Worm (Caenorhabditis elegans): ENCODE results near the gene Y38F1A.1.

ce11 chrII:12980212-12980611 lies 25.6 kb upstream of the Y38F1A.1 start, which contains the start of gene cyd-1:
- TF ChIP-seq T22C8.4 (GFP tag; IDR thresholded peaks at IDR 0.05) (no peak), klf-2 (GFP tag; conservative IDR thresholded peaks at IDR 0.05) (no peak), med-1 (GFP tag; optimal IDR thresholded peaks at IDR 0.05; ENCODE audit: insufficient read depth) (no peak), flt-1 (GFP tag; IDR thresholded peaks at IDR 0.05) (no peak), ztf-29 (GFP tag; IDR thresholded peaks at IDR 0.05) (no peak), tab-1 (GFP tag; IDR thresholded peaks at IDR 0.05) (no peak), cog-1 (tag; optimal IDR thresholded peaks at IDR 0.05) (no peak), ztf-23 (GFP tag; IDR thresholded peaks at IDR 0.05) (no peak), ref-1 (GFP tag; conservative IDR thresholded peaks at IDR 0.05) (no peak)

Data from whole organism, midembryonic.